Worm (Caenorhabditis elegans) whole organism, late embryonic: ENCODE data around the gene mlk-1.

ENCODE experiments used
- K02D7.2 ChIP-seq: sonication (generic microtip); optimal IDR thresholded peaks from 2 replicates; lab custom pipeline; 2017; ENCODE audit warnings: mild to moderate bottlenecking, missing genetic modification characterization, missing compliant biosample characterization
- K09A11.1 ChIP-seq: sonication (generic microtip); optimal IDR thresholded peaks from 2 replicates; lab custom pipeline; 2017; ENCODE audit warnings: antibody characterized with exemption, mild to moderate bottlenecking, missing genetic modification characterization, missing compliant biosample characterization; ENCODE audit not compliant: insufficient read depth
- ceh-14 ChIP-seq: sonication (generic microtip); optimal IDR thresholded peaks from 2 replicates; lab custom pipeline; 2016; ENCODE audit warnings: missing genotype, missing genetic modification characterization, missing compliant biosample characterization
- ceh-19 ChIP-seq: fragments of 200-800 bp; sonication (Bioruptor generic); optimal IDR thresholded peaks from 2 replicates; lab custom pipeline; 2018; ENCODE audit warnings: mild to moderate bottlenecking, missing genetic modification characterization, missing compliant biosample characterization
- ceh-2 ChIP-seq: sonication (generic microtip); optimal IDR thresholded peaks from 2 replicates; lab custom pipeline; 2016; ENCODE audit warnings: missing genotype, missing genetic modification characterization, missing compliant biosample characterization
- ceh-22 ChIP-seq: sonication (generic microtip); optimal IDR thresholded peaks from 2 replicates; lab custom pipeline; 2017; ENCODE audit warnings: missing biosample characterization, missing genetic modification characterization
- ceh-24 ChIP-seq: sonication (generic microtip); optimal IDR thresholded peaks from 2 replicates; lab custom pipeline; 2016; ENCODE audit warnings: mild to moderate bottlenecking, missing genetic modification characterization, missing compliant biosample characterization
- ceh-48 ChIP-seq: sonication (generic microtip); optimal IDR thresholded peaks from 2 replicates; lab custom pipeline; 2016; ENCODE audit warnings: missing genetic modification characterization, inconsistent platforms, missing compliant biosample characterization
- ceh-6 ChIP-seq: fragments of 200-800 bp; sonication (Bioruptor generic); optimal IDR thresholded peaks from 2 replicates; lab custom pipeline; 2018; ENCODE audit warnings: mild to moderate bottlenecking, missing genetic modification characterization, missing compliant biosample characterization
- ceh-9 ChIP-seq: sonication (generic microtip); optimal IDR thresholded peaks from 2 replicates; lab custom pipeline; 2016; ENCODE audit warnings: mild to moderate bottlenecking, missing genetic modification characterization, inconsistent platforms, missing compliant biosample characterization
- dve-1 ChIP-seq: sonication (generic microtip); optimal IDR thresholded peaks from 2 replicates; lab custom pipeline; 2017; ENCODE audit warnings: antibody characterized with exemption, mild to moderate bottlenecking, missing genetic modification characterization, missing compliant biosample characterization
- elt-4 ChIP-seq: sonication (generic microtip); optimal IDR thresholded peaks from 2 replicates; lab custom pipeline; 2016; ENCODE audit warnings: missing genetic modification characterization, missing compliant biosample characterization
- ets-4 ChIP-seq: sonication (generic microtip); optimal IDR thresholded peaks from 2 replicates; lab custom pipeline; 2016; ENCODE audit warnings: missing genetic modification characterization, missing compliant biosample characterization
- eyg-1 ChIP-seq: sonication (generic microtip); optimal IDR thresholded peaks from 2 replicates; lab custom pipeline; 2016; ENCODE audit warnings: missing genotype, missing genetic modification characterization, missing compliant biosample characterization
- gmeb-2 ChIP-seq: sonication (generic microtip); optimal IDR thresholded peaks from 2 replicates; lab custom pipeline; 2016; ENCODE audit warnings: missing genetic modification characterization, inconsistent platforms, missing compliant biosample characterization
- hlh-15 ChIP-seq: sonication (generic microtip); optimal IDR thresholded peaks from 2 replicates; lab custom pipeline; 2016; ENCODE audit warnings: missing genetic modification characterization, missing compliant biosample characterization
- hlh-30 ChIP-seq: sonication (generic microtip); optimal IDR thresholded peaks from 2 replicates; lab custom pipeline; 2017; ENCODE audit warnings: antibody characterized with exemption, missing genetic modification characterization, missing compliant biosample characterization; ENCODE audit not compliant: insufficient read depth
- hlh-8 ChIP-seq: sonication (generic microtip); optimal IDR thresholded peaks from 2 replicates; lab custom pipeline; 2016; ENCODE audit warnings: missing genotype, missing genetic modification characterization, missing compliant biosample characterization
- lim-6 ChIP-seq: sonication (generic microtip); optimal IDR thresholded peaks from 2 replicates; lab custom pipeline; 2016; ENCODE audit warnings: missing genetic modification characterization, missing compliant biosample characterization
- lin-11 ChIP-seq: fragments of 200-800 bp; sonication (Bioruptor generic); optimal IDR thresholded peaks from 2 replicates; lab custom pipeline; 2018; ENCODE audit warnings: mild to moderate bottlenecking, missing genetic modification characterization, missing compliant biosample characterization
- nhr-232 ChIP-seq: sonication (generic microtip); optimal IDR thresholded peaks from 2 replicates; lab custom pipeline; 2016; ENCODE audit warnings: missing genetic modification characterization, missing compliant biosample characterization
- npax-4 ChIP-seq: sonication (generic microtip); optimal IDR thresholded peaks from 2 replicates; lab custom pipeline; 2016; ENCODE audit warnings: missing genetic modification characterization, missing compliant biosample characterization
- odd-2 ChIP-seq: sonication (generic microtip); optimal IDR thresholded peaks from 2 replicates; lab custom pipeline; 2017; ENCODE audit warnings: antibody characterized with exemption, mild to moderate bottlenecking, missing genetic modification characterization, missing compliant biosample characterization
- pag-3 ChIP-seq: sonication (generic microtip); optimal IDR thresholded peaks from 2 replicates; lab custom pipeline; 2016; ENCODE audit warnings: missing compliant biosample characterization, missing genetic modification characterization, borderline replicate concordance
- pax-1 ChIP-seq: fragments of 150-350 bp; optimal IDR thresholded peaks from 2 replicates; lab custom pipeline; 2014; ENCODE audit warnings: missing biosample characterization, missing genetic modification characterization
- pha-2 ChIP-seq: sonication (generic microtip); optimal IDR thresholded peaks from 2 replicates; lab custom pipeline; 2017; ENCODE audit warnings: mild to moderate bottlenecking, missing genetic modification characterization, missing compliant biosample characterization
- pha-4 ChIP-seq: fragments of 150-350 bp; optimal IDR thresholded peaks from 2 replicates; lab custom pipeline; 2018; ENCODE audit warnings: missing biosample characterization, missing genetic modification reagents, missing genetic modification characterization
- pqm-1 ChIP-seq: sonication (generic microtip); optimal IDR thresholded peaks from 2 replicates; lab custom pipeline; 2016; ENCODE audit warnings: missing genetic modification characterization, missing compliant biosample characterization
- pros-1 ChIP-seq: fragments of 150-350 bp; optimal IDR thresholded peaks from 2 replicates; lab custom pipeline; 2014; ENCODE audit warnings: missing biosample characterization, missing genetic modification reagents, missing genetic modification characterization
- ref-2 ChIP-seq: sonication (generic microtip); optimal IDR thresholded peaks from 2 replicates; lab custom pipeline; 2016; ENCODE audit warnings: missing genetic modification characterization, missing compliant biosample characterization
- rnt-1 ChIP-seq: sonication (generic microtip); optimal IDR thresholded peaks from 2 replicates; lab custom pipeline; 2016; ENCODE audit warnings: missing genetic modification characterization, missing compliant biosample characterization
- sdc-2 ChIP-seq: sonication (generic microtip); optimal IDR thresholded peaks from 2 replicates; lab custom pipeline; 2016; ENCODE audit warnings: missing genotype, missing genetic modification characterization, missing compliant biosample characterization
- sox-2 ChIP-seq: fragments of 200-800 bp; sonication (Bioruptor generic); IDR thresholded peaks from 2 replicates; pipeline ENCODE4 v1.3.6; 2022; ENCODE audit warnings: missing genetic modification reagents, missing genetic modification characterization, missing compliant biosample characterization
- syd-9 ChIP-seq: sonication (generic microtip); optimal IDR thresholded peaks from 2 replicates; lab custom pipeline; 2016; ENCODE audit warnings: mild to moderate bottlenecking, missing genetic modification characterization, moderate library complexity, missing compliant biosample characterization
- ttx-3 ChIP-seq: sonication (generic microtip); optimal IDR thresholded peaks from 2 replicates; lab custom pipeline; 2016; ENCODE audit warnings: missing genetic modification reagents, missing genetic modification characterization, missing compliant biosample characterization
- ztf-16 ChIP-seq: sonication (generic microtip); optimal IDR thresholded peaks from 2 replicates; lab custom pipeline; 2017; ENCODE audit warnings: missing genetic modification characterization, missing compliant biosample characterization

mlk-1 gene

ce11 chrV:5107816-5108215 lies 43.2 kb upstream of the mlk-1 start, which contains the start of gene srab-3:
srab-3 (minus strand) TSS chrV:5107916.
- TF ChIP-seq ceh-48 (tag; lab: Kevin White, UChicago) (no peak), hlh-15 (tag; lab: Kevin White, UChicago) (no peak), K09A11.1 (tag; lab: Kevin White, UChicago) (no peak), ceh-19 (GFP tag; lab: Kevin White, UChicago) (no peak), sdc-2 (tag; lab: Kevin White, UChicago) (no peak), nhr-232 (tag; lab: Kevin White, UChicago) (no peak), ceh-14 (tag; lab: Kevin White, UChicago) (no peak), ceh-22 (no peak), gmeb-2 (no peak), pha-4 (no peak), ztf-16 (tag; lab: Kevin White, UChicago) (no peak), hlh-8 (tag; lab: Kevin White, UChicago) (no peak), pros-1 (tag; lab: Kevin White, UChicago) (no peak), pax-1 (tag; lab: Kevin White, UChicago) (no peak), ceh-6 (GFP tag; lab: Kevin White, UChicago) (no peak), ets-4 (tag; lab: Kevin White, UChicago) (no peak), elt-4 (no peak), ceh-9 (tag; lab: Kevin White, UChicago) (no peak), pqm-1 (tag; lab: Kevin White, UChicago) (no peak), rnt-1 (tag; lab: Kevin White, UChicago) (no peak)

DNA sequence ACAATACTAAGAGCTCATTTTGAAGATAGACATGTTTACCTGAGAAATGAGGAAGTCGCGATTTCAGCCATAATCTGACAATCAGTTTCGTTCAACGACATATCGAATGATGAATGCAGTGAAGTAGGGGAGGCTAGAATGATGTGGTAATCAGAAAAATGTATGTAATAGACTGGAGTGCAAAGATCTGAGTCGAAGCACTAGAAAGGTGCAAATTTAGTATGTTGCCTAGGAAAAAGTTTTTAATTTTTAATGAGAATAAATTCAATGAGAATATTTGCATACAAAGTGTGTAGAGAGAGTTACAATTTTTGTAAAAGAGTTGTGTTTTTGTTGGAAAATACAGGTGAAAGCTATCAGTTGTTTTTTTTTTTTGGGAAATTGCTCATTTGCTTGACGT lies 40.3 kb upstream of the mlk-1 start, which contains the start of gene srab-2:
Gene srab-2 (minus strand): TSS at position 101 of the 400 bp plus-strand sequence.
- TF ChIP-seq ttx-3 (tag; lab: Kevin White, UChicago) (no peak), syd-9 (tag; lab: Kevin White, UChicago) (no peak), lin-11 (no peak), ceh-48 (tag; lab: Kevin White, UChicago) (no peak), eyg-1 (tag; lab: Kevin White, UChicago) (no peak), odd-2 (tag; lab: Kevin White, UChicago) (no peak), pha-2 (tag; lab: Kevin White, UChicago) (no peak), pha-4 (no peak), ceh-2 (tag; lab: Kevin White, UChicago) (no peak), dve-1 (tag; lab: Kevin White, UChicago) (no peak), pag-3 (tag; lab: Kevin White, UChicago) (no peak), pax-1 (tag; lab: Kevin White, UChicago) (no peak), lim-6 (tag; lab: Kevin White, UChicago) (no peak), rnt-1 (tag; lab: Kevin White, UChicago) (no peak), ref-2 (no peak), sox-2 (GFP tag; lab: Robert Waterston, UW) (no peak), pqm-1 (tag; lab: Kevin White, UChicago) (no peak), hlh-30 (tag; lab: Kevin White, UChicago) (no peak), ceh-22 (no peak)

DNA sequence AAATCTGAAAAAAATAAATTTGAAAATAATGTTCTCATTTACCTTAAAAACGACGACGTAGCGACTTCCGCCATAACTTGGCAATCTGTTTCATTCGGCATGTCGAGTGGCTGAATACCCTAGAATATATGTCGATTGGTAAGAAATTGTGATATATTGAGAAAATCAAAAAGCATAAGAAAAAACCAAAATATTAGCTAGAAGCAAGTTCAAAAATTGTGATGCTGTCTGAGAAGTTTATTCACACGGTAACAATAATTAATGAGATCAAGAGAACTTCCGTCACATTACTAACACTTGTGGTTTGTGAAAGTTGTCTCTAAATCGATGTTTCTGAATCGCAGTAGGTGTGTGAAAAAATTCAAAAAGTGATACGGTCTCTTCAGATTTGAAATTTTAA lies 37.4 kb upstream of the mlk-1 start, which contains the start of gene srab-1:
Gene srab-1 (minus strand): TSS at position 101 of the 400 bp plus-strand sequence.
- no peak for TF ChIP-seq ceh-14 (tag; lab: Kevin White, UChicago)
- TF ChIP-seq ceh-24 (tag; lab: Kevin White, UChicago) = no peak
- no peak for TF ChIP-seq K02D7.2 (tag; lab: Kevin White, UChicago)
- no peak for TF ChIP-seq ceh-2 (tag; lab: Kevin White, UChicago)
- no peak for TF ChIP-seq ets-4 (tag; lab: Kevin White, UChicago)
- TF ChIP-seq pros-1 (tag; lab: Kevin White, UChicago) = no peak
- no peak for TF ChIP-seq rnt-1 (tag; lab: Kevin White, UChicago)
- no peak for TF ChIP-seq npax-4 (tag; lab: Kevin White, UChicago)
- TF ChIP-seq sox-2 (GFP tag; lab: Robert Waterston, UW) = no peak
- no peak for TF ChIP-seq dve-1 (tag; lab: Kevin White, UChicago)
